Fruit fly (Drosophila melanogaster) whole organism, embryonic: ENCODE results near the gene kek4.

Experiments
- Bgb ChIP-seq: fragments of 200-800 bp; sonication (Bioruptor generic); IDR thresholded peaks from 2 replicates; pipeline ENCODE4 v1.3.6; 2022; ENCODE audit warnings: missing biosample characterization, missing genetic modification characterization; ENCODE audit not compliant: partially characterized antibody
- Bteb2 ChIP-seq: fragments of 200-800 bp; sonication (Bioruptor generic); optimal IDR thresholded peaks from 2 replicates; lab custom pipeline; 2016; ENCODE audit warnings: missing biosample characterization, missing genetic modification characterization
- C15 ChIP-seq: fragments of 200-800 bp; sonication (Bioruptor generic); IDR thresholded peaks from 3 replicates; pipeline ENCODE4 v1.3.6; 2022; ENCODE audit warnings: missing biosample characterization, missing genetic modification characterization
- CG10321 ChIP-seq: fragments of 200-800 bp; sonication (Bioruptor generic); IDR thresholded peaks from 2 replicates; pipeline ENCODE4 v1.3.6; 2022; ENCODE audit warnings: missing biosample characterization, missing genetic modification characterization
- CG10366 ChIP-seq: fragments of 200-800 bp; sonication (Bioruptor generic); IDR thresholded peaks from 2 replicates; pipeline ENCODE4 v1.3.6; 2022; ENCODE audit warnings: missing biosample characterization, missing genetic modification characterization
- CG11247 ChIP-seq: fragments of 200-800 bp; sonication (Bioruptor generic); IDR thresholded peaks from 2 replicates; pipeline ENCODE4 v1.3.6; 2022; ENCODE audit warnings: missing biosample characterization, missing genetic modification characterization
- CG13123 ChIP-seq: fragments of 200-800 bp; sonication (Bioruptor generic); optimal IDR thresholded peaks from 2 replicates; lab custom pipeline; 2016; ENCODE audit warnings: missing biosample characterization, missing genetic modification characterization
- CG13296 ChIP-seq: fragments of 200-800 bp; sonication (Bioruptor generic); optimal IDR thresholded peaks from 3 replicates; lab custom pipeline; 2018; ENCODE audit warnings: missing biosample characterization, mild to moderate bottlenecking, missing genetic modification characterization
- CG15479 ChIP-seq: fragments of 200-800 bp; sonication (Bioruptor generic); optimal IDR thresholded peaks from 3 replicates; lab custom pipeline; 2019; ENCODE audit warnings: missing biosample characterization, mild to moderate bottlenecking, missing genetic modification characterization, moderate library complexity
- CG18764 ChIP-seq: fragments of 200-800 bp; sonication (Bioruptor generic); optimal IDR thresholded peaks from 3 replicates; lab custom pipeline; 2016; ENCODE audit warnings: missing biosample characterization, missing genetic modification characterization
- CG2116 ChIP-seq: fragments of 200-800 bp; sonication (Bioruptor generic); optimal IDR thresholded peaks from 3 replicates; lab custom pipeline; 2018; ENCODE audit warnings: missing biosample characterization, mild to moderate bottlenecking, missing genetic modification characterization
- CG30020 ChIP-seq: fragments of 200-800 bp; optimal IDR thresholded peaks from 2 replicates; lab custom pipeline; 2019; ENCODE audit warnings: missing biosample characterization, mild to moderate bottlenecking, missing genetic modification characterization, moderate library complexity
- CG31388 ChIP-seq: fragments of 200-800 bp; sonication (Bioruptor generic); optimal IDR thresholded peaks from 2 replicates; lab custom pipeline; 2016; ENCODE audit warnings: missing biosample characterization, missing genetic modification characterization
- CG32767 ChIP-seq: fragments of 200-800 bp; sonication (Bioruptor generic); IDR thresholded peaks from 2 replicates; pipeline ENCODE4 v1.3.6; 2022; ENCODE audit warnings: missing biosample characterization, missing genetic modification characterization
- CG34422 ChIP-seq: fragments of 200-800 bp; sonication (Bioruptor generic); IDR thresholded peaks from 3 replicates; pipeline ENCODE4 v1.3.6; 2022; ENCODE audit warnings: missing biosample characterization, missing genetic modification characterization
- CG3995 ChIP-seq: fragments of 200-800 bp; sonication (Bioruptor generic); optimal IDR thresholded peaks from 3 replicates; lab custom pipeline; 2016; ENCODE audit warnings: missing biosample characterization, missing genetic modification characterization
- CG7556 ChIP-seq: fragments of 200-800 bp; sonication (Bioruptor generic); optimal IDR thresholded peaks from 2 replicates; lab custom pipeline; 2017; ENCODE audit warnings: missing biosample characterization, mild to moderate bottlenecking, missing genetic modification characterization
- CG7786 ChIP-seq: fragments of 200-800 bp; sonication (Bioruptor generic); optimal IDR thresholded peaks from 2 replicates; lab custom pipeline; 2016; ENCODE audit warnings: missing biosample characterization, missing genetic modification characterization
- CG8388 ChIP-seq: fragments of 200-800 bp; sonication (Bioruptor generic); optimal IDR thresholded peaks from 2 replicates; lab custom pipeline; 2019; ENCODE audit warnings: missing biosample characterization, mild to moderate bottlenecking, missing genetic modification characterization, moderate library complexity
- CG9797 ChIP-seq: fragments of 200-800 bp; sonication (Bioruptor generic); optimal IDR thresholded peaks from 3 replicates; lab custom pipeline; 2018; ENCODE audit warnings: missing biosample characterization, mild to moderate bottlenecking, missing genetic modification characterization
- D19B ChIP-seq: fragments of 200-800 bp; sonication (Bioruptor generic); optimal IDR thresholded peaks from 2 replicates; lab custom pipeline; 2017; ENCODE audit warnings: missing biosample characterization, mild to moderate bottlenecking, missing genetic modification characterization
- Dip3 ChIP-seq: fragments of 200-800 bp; sonication (Bioruptor generic); optimal IDR thresholded peaks from 3 replicates; lab custom pipeline; 2016; ENCODE audit warnings: missing biosample characterization, missing genetic modification characterization
- GATAe ChIP-seq: fragments of 200-800 bp; sonication (Bioruptor generic); conservative IDR thresholded peaks from 2 replicates; pipeline ENCODE4 v1.3.6; 2022; ENCODE audit warnings: missing biosample characterization, missing genetic modification characterization
- Hr39 ChIP-seq: fragments of >200 bp; optimal IDR thresholded peaks from 2 replicates; lab custom pipeline; 2017
- Hr51 ChIP-seq, 2 experiments: fragments of 200-800 bp; sonication (Bioruptor generic); optimal IDR thresholded peaks; 2 replicates in 1 of 2; 3 replicates in 1 of 2; lab custom pipeline; 2016 to 2018; ENCODE audit warnings: missing biosample characterization in 2 of 2, missing genetic modification characterization in 2 of 2, mild to moderate bottlenecking in 1 of 2, moderate library complexity in 1 of 2
- MTF-1 ChIP-seq: fragments of 200-800 bp; sonication (Bioruptor generic); optimal IDR thresholded peaks from 2 replicates; lab custom pipeline; 2018; ENCODE audit warnings: missing biosample characterization, mild to moderate bottlenecking, missing genetic modification characterization, borderline replicate concordance
- Stat92E ChIP-seq, 3 experiments: fragments of >200 bp in 2 of 3; fragments of 200-800 bp in 1 of 3; sonication (Bioruptor generic) in 1 of 3; optimal IDR thresholded peaks; 2 replicates each; lab custom pipeline; 2017 to 2019; ENCODE audit warnings: missing biosample characterization in 3 of 3, missing genetic modification characterization in 3 of 3, mild to moderate bottlenecking in 1 of 3, moderate library complexity in 1 of 3
- Tbp ChIP-seq: fragments of >200 bp; optimal IDR thresholded peaks from 2 replicates; lab custom pipeline; 2018; ENCODE audit warnings: missing biosample characterization, missing genetic modification characterization
- abd-A ChIP-seq: fragments of 200-800 bp; sonication (Bioruptor generic); optimal IDR thresholded peaks from 3 replicates; lab custom pipeline; 2019; ENCODE audit warnings: missing biosample characterization, mild to moderate bottlenecking, missing genetic modification characterization, moderate library complexity
- bigmax ChIP-seq: fragments of 200-800 bp; sonication (Bioruptor generic); optimal IDR thresholded peaks from 2 replicates; lab custom pipeline; 2018; ENCODE audit warnings: missing biosample characterization, mild to moderate bottlenecking, missing genetic modification characterization
- dm ChIP-seq: fragments of 200-800 bp; sonication (Bioruptor generic); optimal IDR thresholded peaks from 3 replicates; lab custom pipeline; 2016; ENCODE audit warnings: missing biosample characterization, missing genetic modification characterization
- dmrt99B ChIP-seq: fragments of 200-800 bp; sonication (Bioruptor generic); optimal IDR thresholded peaks from 2 replicates; lab custom pipeline; 2018; ENCODE audit warnings: missing biosample characterization, mild to moderate bottlenecking, missing genetic modification characterization, moderate library complexity
- en ChIP-seq: fragments of 200-800 bp; sonication (Bioruptor generic); optimal IDR thresholded peaks from 2 replicates; lab custom pipeline; 2016; ENCODE audit warnings: missing biosample characterization, missing genetic modification characterization
- fd3F ChIP-seq: fragments of 200-800 bp; sonication (Bioruptor generic); optimal IDR thresholded peaks from 2 replicates; lab custom pipeline; 2018; ENCODE audit warnings: missing biosample characterization, mild to moderate bottlenecking, missing genetic modification characterization, moderate library complexity
- gce ChIP-seq: fragments of 200-800 bp; sonication (Bioruptor generic); IDR thresholded peaks from 3 replicates; pipeline ENCODE4 v1.3.6; 2022; ENCODE audit warnings: missing biosample characterization, missing genetic modification characterization
- grau ChIP-seq: fragments of 200-800 bp; optimal IDR thresholded peaks from 3 replicates; lab custom pipeline; 2019; ENCODE audit warnings: missing biosample characterization, mild to moderate bottlenecking, missing genetic modification characterization, moderate library complexity
- grn ChIP-seq: fragments of 200-800 bp; sonication (Bioruptor generic); optimal IDR thresholded peaks from 3 replicates; lab custom pipeline; 2017; ENCODE audit warnings: missing biosample characterization, missing genetic modification characterization
- ham ChIP-seq: fragments of 200-800 bp; sonication (Bioruptor generic); IDR thresholded peaks from 2 replicates; pipeline ENCODE4 v1.3.6; 2022; ENCODE audit warnings: missing biosample characterization, missing genetic modification characterization
- klu ChIP-seq: fragments of 200-800 bp; sonication (Bioruptor generic); IDR thresholded peaks from 2 replicates; pipeline ENCODE4 v1.3.6; 2022; ENCODE audit warnings: missing biosample characterization, missing genetic modification characterization
- lmd ChIP-seq: fragments of 200-800 bp; sonication (Bioruptor generic); IDR thresholded peaks from 2 replicates; pipeline ENCODE4 v1.3.6; 2022; ENCODE audit warnings: missing biosample characterization, missing genetic modification characterization
- nmo ChIP-seq: fragments of 200-800 bp; sonication (Bioruptor generic); optimal IDR thresholded peaks from 2 replicates; lab custom pipeline; 2018; ENCODE audit warnings: missing biosample characterization, mild to moderate bottlenecking, missing genetic modification characterization, moderate library complexity
- otp ChIP-seq: fragments of 200-800 bp; sonication (Bioruptor generic); IDR thresholded peaks from 3 replicates; pipeline ENCODE4, ENCODE4 v1.3.6; 2022; ENCODE audit warnings: missing biosample characterization, missing genetic modification characterization
- pb ChIP-seq: fragments of 200-800 bp; sonication (Bioruptor generic); optimal IDR thresholded peaks from 3 replicates; lab custom pipeline; 2016; ENCODE audit warnings: missing biosample characterization, missing genetic modification characterization
- run ChIP-seq: fragments of 200-800 bp; sonication (Bioruptor generic); optimal IDR thresholded peaks from 3 replicates; lab custom pipeline; 2018; ENCODE audit warnings: missing biosample characterization, mild to moderate bottlenecking, missing genetic modification characterization
- sima ChIP-seq: fragments of 200-800 bp; sonication (Bioruptor generic); optimal IDR thresholded peaks from 2 replicates; lab custom pipeline; 2016; ENCODE audit warnings: missing biosample characterization, missing genetic modification characterization
- sna ChIP-seq: fragments of 200-800 bp; sonication (Bioruptor generic); IDR thresholded peaks from 2 replicates; pipeline ENCODE4 v1.3.6; 2022; ENCODE audit warnings: missing biosample characterization, missing genetic modification characterization; ENCODE audit not compliant: partially characterized antibody
- sr ChIP-seq: fragments of 200-800 bp; sonication (Bioruptor generic); IDR thresholded peaks from 3 replicates; pipeline ENCODE4 v1.3.6; 2022; ENCODE audit warnings: missing biosample characterization, missing genetic modification characterization
- toy ChIP-seq: fragments of 200-800 bp; sonication (Bioruptor generic); IDR thresholded peaks from 2 replicates; pipeline ENCODE4 v1.3.6; 2022; ENCODE audit warnings: missing biosample characterization, missing genetic modification characterization
- wdn ChIP-seq: fragments of 200-800 bp; sonication (Bioruptor generic); IDR thresholded peaks from 2 replicates; pipeline ENCODE4 v1.3.6; 2022; ENCODE audit warnings: missing biosample characterization, missing genetic modification characterization
- zen2 ChIP-seq: fragments of 200-800 bp; sonication (Bioruptor generic); IDR thresholded peaks from 3 replicates; pipeline ENCODE4 v1.3.6; 2022; ENCODE audit warnings: missing biosample characterization, missing genetic modification characterization; ENCODE audit not compliant: partially characterized antibody

The kek4 gene

DNA sequence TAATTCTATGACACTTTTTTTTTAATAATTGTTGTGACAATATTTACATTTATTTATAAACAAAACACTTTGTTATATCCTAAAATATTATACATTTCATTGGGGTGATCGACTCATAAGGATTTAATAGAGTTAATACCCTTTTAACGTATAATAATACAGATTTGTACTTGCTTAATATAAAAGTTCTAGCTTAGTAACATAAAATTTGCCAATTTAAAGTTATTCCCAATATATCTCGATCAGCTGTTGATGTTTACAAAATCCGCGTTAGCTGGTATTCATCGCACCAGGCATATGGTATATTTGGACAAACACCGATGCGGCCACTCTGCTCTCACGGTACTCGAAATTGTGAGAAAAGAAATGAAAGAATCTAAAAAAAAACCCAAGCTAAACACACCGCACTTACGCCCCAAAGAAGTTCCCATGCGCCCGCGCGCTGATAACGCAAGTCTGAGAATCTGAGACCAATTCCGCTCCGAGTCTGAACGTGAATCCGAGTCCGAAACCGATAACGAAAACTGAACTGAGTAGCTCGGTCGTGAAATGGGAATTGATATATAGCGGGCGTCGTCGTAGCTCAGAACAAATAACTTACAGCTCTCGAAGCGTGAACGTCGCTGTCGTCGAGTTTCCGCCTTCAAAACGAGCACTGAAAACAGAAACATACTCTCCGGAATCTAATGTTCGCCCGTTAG is 11.6 kb downstream of the kek4 start, which contains the start of gene Pect (continued):
- TF ChIP-seq nmo (GFP tag; lab: Kevin White, UChicago), result peak; percentile 73
- no peak for TF ChIP-seq abd-A (tag; lab: Kevin White, UChicago)
- no peak for TF ChIP-seq CG2116 (GFP tag; lab: Kevin White, UChicago)
- TF ChIP-seq Stat92E (GFP tag; optimal IDR thresholded peaks at IDR 0.05; lab: Kevin White, UChicago), result peak in 1 of 3 experiments; percentile 41
- TF ChIP-seq CG34422 (GFP tag; lab: Robert Waterston, UW), result peak; percentile 15; the same call in 1 of the 3 replicates
- no peak for TF ChIP-seq MTF-1 (GFP tag; lab: Kevin White, UChicago)
- TF ChIP-seq CG18764 (GFP tag; lab: Kevin White, UChicago), result no peak
- no peak for TF ChIP-seq CG13296 (GFP tag; lab: Kevin White, UChicago)
- TF ChIP-seq sima (GFP tag; lab: Kevin White, UChicago), result no peak
- no peak for TF ChIP-seq CG3995 (GFP tag; lab: Kevin White, UChicago)
- no peak for TF ChIP-seq otp (GFP tag; lab: Robert Waterston, UW)
- TF ChIP-seq fd3F, result no peak
- TF ChIP-seq CG11247 (GFP tag; lab: Robert Waterston, UW), result no peak
- TF ChIP-seq CG31388 (GFP tag; lab: Kevin White, UChicago), result no peak
- TF ChIP-seq CG8388 (GFP tag; lab: Kevin White, UChicago), result no peak
- TF ChIP-seq bigmax, result no peak
- TF ChIP-seq run, result no peak
- peak; percentile 34; the same call in 1 of the 2 replicates for TF ChIP-seq ham (GFP tag; lab: Robert Waterston, UW)
- no peak for TF ChIP-seq sr
- no peak for TF ChIP-seq Bteb2 (GFP tag; lab: Kevin White, UChicago)
- no peak for TF ChIP-seq dmrt99B (tag; lab: Kevin White, UChicago)
- no peak for TF ChIP-seq CG13123 (GFP tag; lab: Kevin White, UChicago)
- TF ChIP-seq grn (GFP tag; lab: Kevin White, UChicago), result no peak
- TF ChIP-seq grau (tag; lab: Kevin White, UChicago), result peak; percentile 20
- TF ChIP-seq Tbp (GFP tag; lab: Kevin White, UChicago), result no peak
- no peak for TF ChIP-seq D19B (GFP tag; lab: Kevin White, UChicago)
- TF ChIP-seq C15 (GFP tag; lab: Robert Waterston, UW), result no peak
- TF ChIP-seq wdn (GFP tag; lab: Robert Waterston, UW), result no peak
- no peak for TF ChIP-seq CG32767 (GFP tag; lab: Robert Waterston, UW)
- no peak for TF ChIP-seq CG10366 (GFP tag; lab: Robert Waterston, UW)
- no peak for TF ChIP-seq Hr51 (GFP tag; optimal IDR thresholded peaks at IDR 0.05; lab: Kevin White, UChicago)
- no peak for TF ChIP-seq CG7556
- no peak for TF ChIP-seq CG15479 (GFP tag; lab: Kevin White, UChicago)
- TF ChIP-seq Hr39 (lab: Kevin White, UChicago), result no peak
- peak; percentile 16 for TF ChIP-seq CG30020
- TF ChIP-seq Bgb (GFP tag; lab: Robert Waterston, UW), result peak; percentile 65; the same call in 1 of the 2 replicates
- TF ChIP-seq Dip3 (GFP tag; lab: Kevin White, UChicago), result no peak
- peak; percentile 56; the same call in 1 of the 2 replicates for TF ChIP-seq GATAe (GFP tag; lab: Robert Waterston, UW)
- no peak for TF ChIP-seq CG10321 (GFP tag; lab: Robert Waterston, UW)
- TF ChIP-seq CG7786 (GFP tag; lab: Kevin White, UChicago), result no peak
- no peak for TF ChIP-seq gce (GFP tag; lab: Robert Waterston, UW)
- TF ChIP-seq pb (GFP tag; lab: Kevin White, UChicago), result no peak
- no peak for TF ChIP-seq zen2
- TF ChIP-seq dm (GFP tag; lab: Kevin White, UChicago), result peak; percentile 64
- 0 out of 2 replicates have a peak, but pooled peaks have one; percentile 35 for TF ChIP-seq sna
- TF ChIP-seq en (GFP tag; lab: Kevin White, UChicago), result no peak
- TF ChIP-seq klu, result no peak
- TF ChIP-seq lmd, result no peak
- TF ChIP-seq CG9797 (GFP tag; lab: Kevin White, UChicago), result peak; percentile 80
- no peak for TF ChIP-seq toy (GFP tag; lab: Robert Waterston, UW)
